Fruit fly (Drosophila melanogaster) whole organism, embryonic: ENCODE measurements around the gene CG13996.

Source experiments
- Antp ChIP-seq: fragments of 200-800 bp; sonication (Bioruptor generic); optimal IDR thresholded peaks from 3 replicates; lab custom pipeline; 2016; ENCODE audit warnings: missing biosample characterization, missing genetic modification characterization
- Atf3 ChIP-seq: fragments of 200-800 bp; sonication (Bioruptor generic); optimal IDR thresholded peaks from 3 replicates; lab custom pipeline; 2016; ENCODE audit warnings: missing biosample characterization, missing genetic modification characterization
- CG1233 ChIP-seq: fragments of 200-800 bp; sonication (Bioruptor generic); optimal IDR thresholded peaks from 4 replicates; lab custom pipeline; 2018; ENCODE audit warnings: missing biosample characterization, mild to moderate bottlenecking, missing genetic modification characterization
- CG14014 ChIP-seq: fragments of 200-800 bp; sonication (Bioruptor generic); IDR thresholded peaks from 2 replicates; pipeline ENCODE4 v1.3.6; 2022; ENCODE audit warnings: missing biosample characterization, missing genetic modification characterization
- CG14710 ChIP-seq: fragments of 200-800 bp; sonication (Bioruptor generic); optimal IDR thresholded peaks from 3 replicates; lab custom pipeline; 2019; ENCODE audit warnings: missing biosample characterization, mild to moderate bottlenecking, missing genetic modification characterization, moderate library complexity
- CG14965 ChIP-seq: fragments of 200-800 bp; sonication (Bioruptor generic); optimal IDR thresholded peaks from 2 replicates; lab custom pipeline; 2016; ENCODE audit warnings: missing biosample characterization, missing genetic modification characterization, borderline replicate concordance
- CG1529 ChIP-seq: fragments of 200-800 bp; sonication (Bioruptor generic); optimal IDR thresholded peaks from 3 replicates; lab custom pipeline; 2018; ENCODE audit warnings: missing biosample characterization, missing genetic modification characterization
- CG16779 ChIP-seq: fragments of 200-800 bp; sonication (Bioruptor generic); IDR thresholded peaks from 2 replicates; pipeline ENCODE4 v1.3.6; 2022; ENCODE audit warnings: missing biosample characterization, missing genetic modification characterization
- CG18599 ChIP-seq: fragments of 200-800 bp; sonication (Bioruptor generic); optimal IDR thresholded peaks from 3 replicates; lab custom pipeline; 2017; ENCODE audit warnings: missing biosample characterization, missing genetic modification characterization, mild to moderate bottlenecking, moderate library complexity, missing genetic modification reagents
- CG2889 ChIP-seq: fragments of 200-800 bp; sonication (Bioruptor generic); IDR thresholded peaks from 3 replicates; pipeline ENCODE4 v1.3.6; 2022; ENCODE audit warnings: missing biosample characterization, missing genetic modification characterization
- CG30020 ChIP-seq: fragments of 200-800 bp; optimal IDR thresholded peaks from 2 replicates; lab custom pipeline; 2019; ENCODE audit warnings: missing biosample characterization, mild to moderate bottlenecking, missing genetic modification characterization, moderate library complexity
- CG32772 ChIP-seq: fragments of 200-800 bp; sonication (Bioruptor generic); IDR thresholded peaks from 2 replicates; pipeline ENCODE4 v1.3.6; 2022; ENCODE audit warnings: missing biosample characterization, missing genetic modification characterization
- CG33557 ChIP-seq: fragments of 200-800 bp; sonication (Bioruptor generic); optimal IDR thresholded peaks from 2 replicates; lab custom pipeline; 2019; ENCODE audit warnings: missing biosample characterization, mild to moderate bottlenecking, missing genetic modification characterization, moderate library complexity
- CG3847 ChIP-seq: fragments of 200-800 bp; sonication (Bioruptor generic); IDR thresholded peaks from 2 replicates; pipeline ENCODE4 v1.3.6; 2022; ENCODE audit warnings: missing biosample characterization, missing genetic modification characterization
- CG8765 ChIP-seq: fragments of 200-800 bp; sonication (Bioruptor generic); IDR thresholded peaks from 2 replicates; pipeline ENCODE4 v1.3.6; 2022; ENCODE audit warnings: missing biosample characterization, missing genetic modification characterization
- CG9215 ChIP-seq: fragments of 200-800 bp; sonication (Bioruptor generic); IDR thresholded peaks from 2 replicates; pipeline ENCODE4 v1.3.6; 2022; ENCODE audit warnings: missing biosample characterization, missing genetic modification characterization
- Dek ChIP-seq: fragments of 200-800 bp; sonication (Bioruptor generic); optimal IDR thresholded peaks from 3 replicates; lab custom pipeline; 2019; ENCODE audit warnings: missing biosample characterization, mild to moderate bottlenecking, missing genetic modification characterization, moderate library complexity
- Dip2 ChIP-seq: fragments of 200-800 bp; sonication (Bioruptor generic); IDR thresholded peaks from 2 replicates; pipeline ENCODE4 v1.3.6; 2022; ENCODE audit warnings: missing biosample characterization, missing genetic modification characterization
- HLH3B ChIP-seq: fragments of 200-800 bp; sonication (Bioruptor generic); IDR thresholded peaks from 2 replicates; pipeline ENCODE4 v1.3.6; 2022; ENCODE audit warnings: missing biosample characterization, missing genetic modification characterization
- Hr78 ChIP-seq, 2 experiments: fragments of 200-800 bp in 1 of 2; fragments of >200 bp in 1 of 2; sonication (Bioruptor generic) in 1 of 2; optimal IDR thresholded peaks; 2 replicates each; lab custom pipeline; 2017 to 2019; ENCODE audit warnings: missing biosample characterization in 2 of 2, missing genetic modification characterization in 2 of 2, mild to moderate bottlenecking in 1 of 2, moderate library complexity in 1 of 2
- Meics ChIP-seq: fragments of 200-800 bp; sonication (Bioruptor generic); optimal IDR thresholded peaks from 2 replicates; lab custom pipeline; 2017; ENCODE audit warnings: missing biosample characterization, mild to moderate bottlenecking, missing genetic modification characterization
- Mrtf ChIP-seq: fragments of 200-800 bp; sonication (Bioruptor generic); IDR thresholded peaks from 3 replicates; pipeline ENCODE4 v1.3.6; 2022; ENCODE audit warnings: missing biosample characterization, missing genetic modification characterization
- NC2β ChIP-seq: fragments of 200-800 bp; sonication (Bioruptor generic); optimal IDR thresholded peaks from 2 replicates; lab custom pipeline; 2016; ENCODE audit warnings: missing biosample characterization, missing genetic modification characterization
- NK7.1 ChIP-seq: fragments of 200-800 bp; sonication (Bioruptor generic); optimal IDR thresholded peaks from 3 replicates; lab custom pipeline; 2016; ENCODE audit warnings: missing biosample characterization, missing genetic modification characterization
- Neu2 ChIP-seq: fragments of 200-800 bp; sonication (Bioruptor generic); optimal IDR thresholded peaks from 3 replicates; lab custom pipeline; 2016; ENCODE audit warnings: missing biosample characterization, missing genetic modification characterization, borderline replicate concordance
- Nf-YB ChIP-seq: fragments of 200-800 bp; sonication (Bioruptor generic); optimal IDR thresholded peaks from 3 replicates; lab custom pipeline; 2019; ENCODE audit warnings: missing biosample characterization, mild to moderate bottlenecking, missing genetic modification characterization, moderate library complexity
- Six4 ChIP-seq: fragments of 200-800 bp; sonication (Bioruptor generic); optimal IDR thresholded peaks from 2 replicates; lab custom pipeline; 2016; ENCODE audit warnings: missing biosample characterization, missing genetic modification characterization
- bowl ChIP-seq: fragments of 200-800 bp; sonication (Bioruptor generic); IDR thresholded peaks from 2 replicates; pipeline ENCODE4 v1.3.6; 2022; ENCODE audit warnings: missing biosample characterization, missing genetic modification characterization
- emc ChIP-seq: fragments of 200-800 bp; sonication (Bioruptor generic); optimal IDR thresholded peaks from 2 replicates; lab custom pipeline; 2016; ENCODE audit warnings: missing biosample characterization, missing genetic modification characterization
- eve ChIP-seq, 2 experiments: fragments of >200 bp; optimal IDR thresholded peaks; 2 replicates each; lab custom pipeline; 2017; ENCODE audit warnings: missing biosample characterization in 2 of 2, missing genetic modification characterization in 2 of 2
- ewg ChIP-seq: fragments of 200-800 bp; sonication (Bioruptor generic); optimal IDR thresholded peaks from 3 replicates; lab custom pipeline; 2017; ENCODE audit warnings: mild to moderate bottlenecking, missing biosample characterization, missing genetic modification reagents, missing genetic modification characterization
- grau ChIP-seq: fragments of 200-800 bp; optimal IDR thresholded peaks from 3 replicates; lab custom pipeline; 2019; ENCODE audit warnings: missing biosample characterization, mild to moderate bottlenecking, missing genetic modification characterization, moderate library complexity
- gro ChIP-seq: fragments of 200-800 bp; sonication (Bioruptor generic); optimal IDR thresholded peaks from 2 replicates; lab custom pipeline; 2016; ENCODE audit warnings: missing biosample characterization, missing genetic modification characterization
- luna ChIP-seq: fragments of 200-800 bp; sonication (Bioruptor generic); optimal IDR thresholded peaks from 2 replicates; lab custom pipeline; 2016; ENCODE audit warnings: missing biosample characterization, missing genetic modification characterization
- mld ChIP-seq: fragments of 200-800 bp; sonication (Bioruptor generic); IDR thresholded peaks from 3 replicates; pipeline ENCODE4 v1.3.6; 2022; ENCODE audit warnings: missing biosample characterization, missing genetic modification characterization; ENCODE audit not compliant: partially characterized antibody
- phol ChIP-seq: fragments of 200-800 bp; sonication (Bioruptor generic); optimal IDR thresholded peaks from 3 replicates; lab custom pipeline; 2018; ENCODE audit warnings: missing biosample characterization, mild to moderate bottlenecking, missing genetic modification characterization, moderate library complexity
- slbo ChIP-seq: fragments of 200-800 bp; sonication (Bioruptor generic); IDR thresholded peaks from 2 replicates; pipeline ENCODE4 v1.3.6; 2022; ENCODE audit warnings: missing biosample characterization, missing genetic modification characterization
- sug ChIP-seq: fragments of 200-800 bp; optimal IDR thresholded peaks from 2 replicates; lab custom pipeline; 2019; ENCODE audit warnings: missing biosample characterization, mild to moderate bottlenecking, missing genetic modification characterization, moderate library complexity
- tap ChIP-seq: fragments of 200-800 bp; optimal IDR thresholded peaks from 3 replicates; lab custom pipeline; 2019; ENCODE audit warnings: missing biosample characterization, mild to moderate bottlenecking, missing genetic modification characterization, moderate library complexity
- tll ChIP-seq, 2 experiments: fragments of 200-800 bp in 1 of 2; fragments of >200 bp in 1 of 2; sonication (Bioruptor generic) in 1 of 2; optimal IDR thresholded peaks; 2 replicates each; lab custom pipeline; 2017 to 2019; ENCODE audit warnings: missing biosample characterization in 2 of 2, missing genetic modification characterization in 2 of 2, mild to moderate bottlenecking in 1 of 2, moderate library complexity in 1 of 2
- vnd ChIP-seq: fragments of 200-800 bp; sonication (Bioruptor generic); IDR thresholded peaks from 3 replicates; pipeline ENCODE4 v1.3.6; 2022; ENCODE audit warnings: missing biosample characterization, missing genetic modification characterization; ENCODE audit not compliant: partially characterized antibody
- zf30C ChIP-seq: fragments of 200-800 bp; sonication (Bioruptor generic); optimal IDR thresholded peaks from 3 replicates; lab custom pipeline; 2018; ENCODE audit warnings: missing biosample characterization, mild to moderate bottlenecking, missing genetic modification characterization

Gene CG13996

DNA sequence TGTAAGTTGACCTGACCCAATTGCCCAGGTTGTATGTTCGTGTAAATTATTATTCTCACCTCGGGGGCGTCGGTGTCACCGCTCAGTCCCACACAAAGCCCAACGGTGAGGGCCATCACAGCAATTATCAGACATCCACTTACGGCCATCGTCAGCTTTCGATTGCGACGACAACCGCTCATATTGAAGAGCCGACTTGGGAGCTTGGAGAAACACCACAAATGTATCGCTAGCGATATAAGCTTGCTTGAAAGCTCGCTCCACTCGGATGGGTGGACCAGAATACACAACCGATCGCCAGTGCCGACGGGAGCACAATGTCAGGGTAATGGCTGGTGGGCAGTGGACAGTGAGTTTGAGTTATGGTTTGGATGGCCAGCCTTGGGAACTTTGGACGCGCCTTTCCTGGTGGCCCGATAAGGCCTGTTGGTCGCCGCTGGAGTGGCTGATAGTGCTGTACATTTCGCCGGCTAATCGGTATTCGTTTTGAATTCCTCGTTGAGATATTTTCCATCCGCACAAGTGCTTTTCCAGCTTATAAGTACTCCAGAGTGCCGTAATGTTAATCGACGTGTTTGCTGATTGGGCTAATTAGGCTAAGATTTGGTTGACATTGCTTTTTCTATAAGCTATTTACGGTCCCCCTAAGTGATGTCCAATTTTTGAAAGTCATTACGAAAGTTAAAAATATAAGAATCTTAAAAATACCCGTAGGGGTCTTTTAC, 14.0 kb upstream of the CG13996 start, which contains the start of gene Gal (continued):
- TF ChIP-seq bowl = no peak
- no peak for TF ChIP-seq Six4
- no peak for TF ChIP-seq luna
- TF ChIP-seq NC2β (GFP tag; lab: Kevin White, UChicago) = no peak
- TF ChIP-seq CG2889 = no peak
- TF ChIP-seq tll (GFP tag; optimal IDR thresholded peaks at IDR 0.05; lab: Kevin White, UChicago) = no peak
- no peak for TF ChIP-seq CG30020 (tag; lab: Kevin White, UChicago)
- TF ChIP-seq tap (tag; lab: Kevin White, UChicago) = no peak
- TF ChIP-seq slbo = no peak
- TF ChIP-seq CG3847 (GFP tag; lab: Robert Waterston, UW) = no peak
- no peak for TF ChIP-seq CG14965 (GFP tag; lab: Kevin White, UChicago)
- no peak for TF ChIP-seq CG14014
- no peak for TF ChIP-seq Dek
- no peak for TF ChIP-seq Neu2 (GFP tag; lab: Kevin White, UChicago)
- TF ChIP-seq grau (tag; lab: Kevin White, UChicago) = no peak
- TF ChIP-seq gro (GFP tag; lab: Kevin White, UChicago) = peak; percentile 2
- no peak for TF ChIP-seq mld (GFP tag; lab: Robert Waterston, UW)
- TF ChIP-seq CG14710 (tag; lab: Kevin White, UChicago) = no peak
- no peak for TF ChIP-seq zf30C (GFP tag; lab: Kevin White, UChicago)
- no peak for TF ChIP-seq CG8765 (GFP tag; lab: Robert Waterston, UW)
- no peak for TF ChIP-seq eve (GFP tag; optimal IDR thresholded peaks at IDR 0.05; lab: Kevin White, UChicago)
- 0 out of 3 replicates have a peak, but pooled peaks have one; percentile 27 for TF ChIP-seq vnd
- TF ChIP-seq CG33557 (GFP tag; lab: Kevin White, UChicago) = no peak
- TF ChIP-seq sug (tag; lab: Kevin White, UChicago) = peak; percentile 83
- no peak for TF ChIP-seq Dip2 (GFP tag; lab: Robert Waterston, UW)
- TF ChIP-seq HLH3B (GFP tag; lab: Robert Waterston, UW) = no peak
- no peak for TF ChIP-seq CG9215
- no peak for TF ChIP-seq Meics
- TF ChIP-seq CG16779 = no peak
- TF ChIP-seq Nf-YB (GFP tag; lab: Kevin White, UChicago) = no peak
- no peak for TF ChIP-seq CG18599 (GFP tag; lab: Kevin White, UChicago)
- TF ChIP-seq CG32772 (GFP tag; lab: Robert Waterston, UW) = no peak
- no peak for TF ChIP-seq CG1233 (GFP tag; lab: Kevin White, UChicago)
- no peak for TF ChIP-seq Antp (GFP tag; lab: Kevin White, UChicago)
- TF ChIP-seq emc = no peak
- no peak for TF ChIP-seq NK7.1 (GFP tag; lab: Kevin White, UChicago)
- TF ChIP-seq CG1529 (GFP tag; lab: Kevin White, UChicago) = no peak
- no peak for TF ChIP-seq phol
- peak in 1 of 2 experiments; percentile 28 for TF ChIP-seq Hr78 (GFP tag; optimal IDR thresholded peaks at IDR 0.05; lab: Kevin White, UChicago)
- no peak for TF ChIP-seq ewg
- TF ChIP-seq Mrtf (GFP tag; lab: Robert Waterston, UW) = no peak
- TF ChIP-seq Atf3 (GFP tag; lab: Kevin White, UChicago) = no peak
